Fruit fly (Drosophila melanogaster) Kc167 (cell line): ENCODE results near the gene Mpi.

Experiments used
- Sin3A ChIP-seq: fragments of >200 bp; optimal IDR thresholded peaks from 2 replicates; lab custom pipeline; 2018; ENCODE audit warnings: missing external identifiers
- h ChIP-seq: fragments of >200 bp; optimal IDR thresholded peaks from 3 replicates; lab custom pipeline; 2018; ENCODE audit warnings: missing external identifiers

- TF ChIP-seq h (lab: Kevin White, UChicago) (no peak), Sin3A (lab: Kevin White, UChicago) (no peak)
Observed at dm6 chr3R:9756187-9756586, 3.2 kb upstream of the Mpi start, which contains the start of the genes Alg12 and Rpt3R.
